Worm (Caenorhabditis elegans): ENCODE measurements around the gene T26H8.4.
"Not testable (repeated sequence)": the region's sequence is repeated elsewhere in the genome, so short reads cannot be mapped to it uniquely, and the experiment has no call there.

T26H8.4 gene

DNA sequence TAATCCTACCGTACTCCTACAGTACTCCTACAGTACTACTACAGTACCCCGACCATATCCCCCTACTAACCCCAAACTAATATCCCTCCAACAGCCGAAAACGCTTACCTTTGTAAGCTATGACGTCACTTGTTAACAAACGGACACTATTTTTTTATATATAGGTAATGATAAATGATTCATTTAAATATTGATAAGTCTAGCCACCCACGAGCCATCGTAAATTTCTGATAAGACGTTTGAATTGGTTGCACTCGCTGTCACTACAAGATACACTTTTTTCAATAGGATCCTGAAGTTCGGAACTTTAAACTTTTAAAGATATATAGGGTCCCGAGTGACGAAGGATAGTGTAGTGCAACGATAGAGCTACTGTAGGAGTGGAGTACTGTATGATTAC, 16.0 kb upstream of the T26H8.4 start, which contains the start of gene nhr-247:
TSS of gene nhr-247 (plus strand) at position 330 of the 400 bp plus-strand sequence.
- not testable (repeated sequence) for TF ChIP-seq dao-5, him-1, W03F9.2 (tag; optimal IDR thresholded peaks at IDR 0.05)

DNA sequence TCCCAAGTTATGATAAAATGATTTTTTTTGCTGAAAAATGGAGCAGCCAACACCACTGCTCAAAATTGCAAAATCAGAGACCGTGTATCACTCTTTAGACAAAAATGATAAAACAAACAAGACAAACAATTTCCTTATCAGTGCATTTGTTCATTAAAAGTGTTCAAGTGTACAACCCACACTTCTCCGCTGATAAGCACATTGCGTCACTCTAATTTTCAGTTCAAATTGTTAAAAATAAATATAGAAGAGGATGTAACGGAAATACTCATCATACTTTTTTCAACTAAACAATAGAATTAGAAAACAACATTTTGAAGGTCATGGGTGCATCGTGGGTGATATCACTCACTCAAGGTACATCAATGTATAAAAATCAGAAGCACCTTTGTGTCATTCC, 12.0 kb upstream of the T26H8.4 start, which contains the start of gene nhr-291:
TSS of gene nhr-291 (plus strand) at position 324 of the 400 bp plus-strand sequence.
- TF ChIP-seq him-1 (tag; optimal IDR thresholded peaks at IDR 0.05) (no peak), dao-5 (tag; optimal IDR thresholded peaks at IDR 0.05) (no peak), W03F9.2 (tag; optimal IDR thresholded peaks at IDR 0.05) (no peak)

ce11 chrV:15315827-15316527, 9.3 kb upstream of the T26H8.4 start, which contains the start of the genes srt-22 and nhr-246:
srt-22 (minus strand) TSS chrV:15315927.
nhr-246 (plus strand) TSS chrV:15316477.
- TF ChIP-seq dao-5 (tag; optimal IDR thresholded peaks at IDR 0.05) (no peak), W03F9.2 (tag; optimal IDR thresholded peaks at IDR 0.05) (no peak)

DNA sequence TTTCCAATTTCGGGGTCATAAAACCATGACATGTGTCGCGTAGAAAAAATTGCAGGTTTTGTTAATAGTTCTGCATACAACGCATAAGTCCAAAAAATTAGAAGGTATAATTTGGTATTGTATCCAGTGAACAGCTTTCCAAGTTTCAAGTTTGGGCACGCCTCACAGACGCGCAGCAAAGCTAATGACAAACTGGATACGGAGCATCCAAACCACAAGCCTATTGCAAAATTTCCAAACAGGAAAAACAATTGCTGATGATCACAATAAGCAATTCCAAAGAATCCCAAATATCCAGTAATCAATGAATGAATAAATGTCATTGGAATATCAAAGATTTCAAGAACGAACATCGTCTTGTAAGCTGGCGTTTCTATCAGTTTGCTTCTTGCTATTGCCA, 6.9 kb upstream of the T26H8.4 start:
- TF ChIP-seq dao-5 (tag; optimal IDR thresholded peaks at IDR 0.05), result no peak
- TF ChIP-seq W03F9.2 (tag; optimal IDR thresholded peaks at IDR 0.05), result no peak
- no peak for TF ChIP-seq him-1 (tag; optimal IDR thresholded peaks at IDR 0.05)

- TF ChIP-seq W03F9.2 (tag; optimal IDR thresholded peaks at IDR 0.05) (no peak), dao-5 (tag; optimal IDR thresholded peaks at IDR 0.05) (no peak), him-1 (tag; optimal IDR thresholded peaks at IDR 0.05) (no peak)
Measured at ce11 chrV:15310780-15311179, 4.1 kb upstream of the T26H8.4 start, which contains the start of gene irld-62. irld-62 (plus strand) TSS chrV:15311080.

DNA sequence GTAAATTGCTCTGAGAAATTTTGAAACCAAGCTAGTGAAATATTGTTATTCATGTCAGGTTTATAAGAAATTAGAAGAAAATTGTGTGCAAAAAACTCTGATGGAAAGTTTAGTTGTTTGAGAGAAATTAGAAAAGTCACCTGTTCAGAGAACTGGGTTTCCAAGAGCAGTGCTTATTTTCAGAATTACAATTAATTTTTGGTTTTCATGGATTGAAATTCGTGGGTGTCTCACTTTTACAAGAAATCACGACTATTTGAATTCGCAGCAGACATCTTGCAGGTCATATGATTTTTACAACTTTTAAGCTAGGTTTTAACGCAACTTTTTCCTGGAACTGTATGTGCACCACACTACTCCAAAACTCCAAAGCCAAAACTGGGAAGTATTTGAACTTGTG, 2.4 kb upstream of the T26H8.4 start, which contains the start of gene srz-10:
TSS of gene srz-10 (minus strand) at position 88 of the 400 bp plus-strand sequence.
- TF ChIP-seq W03F9.2 (tag; optimal IDR thresholded peaks at IDR 0.05), result no peak
- TF ChIP-seq him-1 (tag; optimal IDR thresholded peaks at IDR 0.05), result no peak
- no peak for TF ChIP-seq dao-5 (tag; optimal IDR thresholded peaks at IDR 0.05)

DNA sequence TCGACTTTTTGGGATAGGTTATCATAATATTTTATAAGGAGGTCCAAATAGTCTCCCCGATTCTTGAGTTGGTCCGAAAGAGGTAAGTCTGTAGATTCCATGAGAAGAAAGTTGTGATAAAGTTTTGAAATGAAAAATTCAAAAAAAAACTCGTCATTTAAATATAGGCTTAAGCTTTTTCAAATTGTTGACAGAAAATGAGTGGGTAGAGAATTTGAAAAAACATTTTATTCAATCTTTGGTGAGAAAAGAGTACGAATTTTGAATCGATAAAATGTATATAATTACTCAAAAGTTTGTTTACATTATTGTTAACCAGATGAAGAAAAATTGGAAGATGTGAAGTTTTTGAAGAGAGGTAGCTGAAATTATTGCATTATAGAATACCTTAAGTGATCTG, 1.1 kb downstream of the T26H8.4 start, which contains the start of gene T26H8.5:
TSS of gene T26H8.5 (minus strand) at position 101 of the 400 bp plus-strand sequence.
- no peak for TF ChIP-seq W03F9.2 (tag; optimal IDR thresholded peaks at IDR 0.05)
- TF ChIP-seq him-1 (tag; optimal IDR thresholded peaks at IDR 0.05), result no peak
- TF ChIP-seq dao-5 (tag; optimal IDR thresholded peaks at IDR 0.05), result no peak

- TF ChIP-seq W03F9.2 (tag; optimal IDR thresholded peaks at IDR 0.05) (no peak), dao-5 (tag; optimal IDR thresholded peaks at IDR 0.05) (no peak), him-1 (tag; optimal IDR thresholded peaks at IDR 0.05) (no peak)
Measured at ce11 chrV:15303625-15304024, 3.0 kb downstream of the T26H8.4 start, which contains the start of gene srx-48. srx-48 (minus strand) TSS chrV:15303725.

ce11 chrV:15298597-15298996, 8.0 kb downstream of the T26H8.4 start, which contains the start of gene cpr-3:
cpr-3 (minus strand) TSS chrV:15298700.
- no peak for TF ChIP-seq him-1 (tag; optimal IDR thresholded peaks at IDR 0.05)
- TF ChIP-seq W03F9.2 (tag; optimal IDR thresholded peaks at IDR 0.05), result no peak

DNA sequence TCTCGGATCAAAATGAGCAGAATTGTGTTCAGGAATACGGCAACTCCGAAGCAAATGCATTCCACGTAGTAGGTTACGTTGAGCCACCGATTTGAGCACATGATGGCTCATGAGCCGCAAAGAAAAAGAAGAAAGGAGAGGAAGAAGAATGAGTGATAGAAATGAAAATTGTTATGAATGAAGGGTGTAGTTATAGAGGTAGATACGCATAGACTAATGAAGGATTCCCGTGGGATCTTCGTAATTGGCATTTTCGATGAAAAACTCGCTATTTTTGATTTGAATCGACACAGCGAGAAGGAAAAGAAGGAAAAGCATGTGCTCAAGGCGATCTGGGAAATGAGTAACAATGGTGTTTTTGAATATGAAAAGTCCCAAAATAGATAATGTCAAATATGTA, 12.8 kb downstream of the T26H8.4 start, which contains the start of gene str-96:
TSS of gene str-96 (minus strand) at position 101 of the 400 bp plus-strand sequence.
- TF ChIP-seq W03F9.2 (tag; optimal IDR thresholded peaks at IDR 0.05) (no peak), him-1 (tag; optimal IDR thresholded peaks at IDR 0.05) (no peak), dao-5 (tag; optimal IDR thresholded peaks at IDR 0.05) (no peak)

ce11 chrV:15290995-15291394, 15.7 kb downstream of the T26H8.4 start, which contains the start of gene cyp-34A2:
cyp-34A2 (minus strand) TSS chrV:15291095.
- TF ChIP-seq him-1 (tag; optimal IDR thresholded peaks at IDR 0.05) (no peak), dao-5 (tag; optimal IDR thresholded peaks at IDR 0.05) (no peak), W03F9.2 (tag; optimal IDR thresholded peaks at IDR 0.05) (no peak)

ce11 chrV:15287856-15288255, 18.8 kb downstream of the T26H8.4 start, which contains the start of gene cyp-34A1:
cyp-34A1 (minus strand) TSS chrV:15287956.
- TF ChIP-seq W03F9.2 (tag; optimal IDR thresholded peaks at IDR 0.05) (no peak), dao-5 (tag; optimal IDR thresholded peaks at IDR 0.05) (no peak), him-1 (tag; optimal IDR thresholded peaks at IDR 0.05) (no peak)

DNA sequence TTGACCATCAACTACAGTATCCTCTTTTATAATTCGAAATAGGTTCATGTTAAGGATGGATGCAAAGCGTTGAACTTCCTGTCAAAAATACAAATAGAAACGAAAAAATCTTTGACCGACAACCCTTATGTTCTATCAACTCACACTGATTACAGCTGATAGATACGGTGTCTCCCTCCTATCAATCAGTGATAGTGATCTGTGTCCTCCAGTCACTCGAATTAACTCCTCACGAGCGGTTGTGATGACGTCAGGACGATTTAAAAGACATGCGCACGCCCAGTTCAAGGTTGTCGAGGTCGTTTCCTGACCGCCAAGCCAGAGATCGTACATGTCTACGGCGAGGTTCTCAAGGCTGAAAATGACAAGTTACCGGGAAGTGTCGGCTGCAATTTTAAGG, 20.7 kb downstream of the T26H8.4 start:
- TF ChIP-seq dao-5 (tag; optimal IDR thresholded peaks at IDR 0.05) (no peak), him-1 (tag; optimal IDR thresholded peaks at IDR 0.05) (no peak), W03F9.2 (tag; optimal IDR thresholded peaks at IDR 0.05) (no peak)

- TF ChIP-seq him-1 (tag; optimal IDR thresholded peaks at IDR 0.05) (no peak), dao-5 (tag; optimal IDR thresholded peaks at IDR 0.05) (no peak), W03F9.2 (tag; optimal IDR thresholded peaks at IDR 0.05) (no peak)
Measured at ce11 chrV:15281279-15281949, 25.2 kb downstream of the T26H8.4 start, which contains the start of the genes srw-19 and srx-51. srw-19 (minus strand) TSS chrV:15281379. srx-51 (plus strand) TSS chrV:15281899.
